Worm (Caenorhabditis elegans) whole organism, young adult: ENCODE data around the gene srd-11.

Source experiments
- B0035.1 ChIP-seq: sonication (generic microtip); optimal IDR thresholded peaks from 2 replicates; lab custom pipeline; 2016; ENCODE audit warnings: missing genetic modification characterization, mild to moderate bottlenecking, missing compliant biosample characterization, missing genotype, missing genetic modification reagents
- C17E4.6 ChIP-seq: fragments of 200-800 bp; sonication (Bioruptor generic); IDR thresholded peaks from 2 replicates; pipeline ENCODE4 v1.3.6; 2022; ENCODE audit warnings: missing genetic modification reagents, missing genetic modification characterization, missing compliant biosample characterization
- F10E7.11 ChIP-seq: sonication (generic microtip); optimal IDR thresholded peaks from 2 replicates; lab custom pipeline; 2017; ENCODE audit warnings: mild to moderate bottlenecking, missing genetic modification characterization, moderate library complexity, missing compliant biosample characterization
- F23B12.7 ChIP-seq: sonication (generic microtip); optimal IDR thresholded peaks from 2 replicates; lab custom pipeline; 2017; ENCODE audit warnings: missing genetic modification characterization, mild to moderate bottlenecking, missing compliant biosample characterization, antibody characterized with exemption, moderate library complexity; ENCODE audit not compliant: insufficient read depth
- F37B4.10 ChIP-seq: fragments of 200-800 bp; sonication (Bioruptor generic); IDR thresholded peaks from 2 replicates; pipeline ENCODE4 v1.3.6; 2022; ENCODE audit warnings: missing genetic modification characterization, missing compliant biosample characterization
- F39B2.1 ChIP-seq: fragments of 200-800 bp; sonication (Bioruptor generic); IDR thresholded peaks from 2 replicates; pipeline ENCODE4 v1.3.6; 2022; ENCODE audit warnings: missing genetic modification reagents, missing genetic modification characterization, missing compliant biosample characterization
- T26A5.8 ChIP-seq: sonication (generic microtip); optimal IDR thresholded peaks from 2 replicates; lab custom pipeline; 2016; ENCODE audit warnings: missing genetic modification characterization, missing compliant biosample characterization
- akir-1 ChIP-seq: fragments of 200-800 bp; sonication (Bioruptor generic); optimal IDR thresholded peaks from 2 replicates; lab custom pipeline; 2018; ENCODE audit warnings: mild to moderate bottlenecking, missing genetic modification characterization, moderate library complexity, missing compliant biosample characterization
- ama-1 ChIP-seq, 3 experiments: fragments of 150-350 bp in 1 of 3; sonication (generic microtip) in 2 of 3; optimal IDR thresholded peaks; 2 replicates each; lab custom pipeline; 2014 to 2018; ENCODE audit warnings: missing biosample characterization in 2 of 3, missing genetic modification characterization in 2 of 3, missing genetic modification reagents in 2 of 3
- aptf-3 ChIP-seq: fragments of 200-800 bp; sonication (Bioruptor generic); IDR thresholded peaks from 2 replicates; pipeline ENCODE4 v1.3.6; 2022; ENCODE audit warnings: missing genetic modification characterization, missing compliant biosample characterization
- attf-3 ChIP-seq: fragments of 200-800 bp; sonication (Bioruptor generic); conservative IDR thresholded peaks from 2 replicates; pipeline ENCODE4 v1.3.6; 2022; ENCODE audit warnings: missing genetic modification reagents, missing genetic modification characterization, missing compliant biosample characterization
- attf-6 ChIP-seq: fragments of 200-800 bp; sonication (Bioruptor generic); IDR thresholded peaks from 2 replicates; pipeline ENCODE4 v1.3.6; 2022; ENCODE audit warnings: missing genetic modification reagents, missing genetic modification characterization, missing compliant biosample characterization
- cebp-1 ChIP-seq, 2 experiments: fragments of 200-800 bp in 1 of 2; sonication (Bioruptor generic) in 1 of 2; sonication (generic microtip) in 1 of 2; IDR thresholded peaks in 1 of 2; optimal IDR thresholded peaks in 1 of 2; 2 replicates each; pipeline versions ENCODE4 v1.3.6 to Lab custom; 2017 to 2022; ENCODE audit warnings: missing compliant biosample characterization in 2 of 2, missing genetic modification characterization in 2 of 2, mild to moderate bottlenecking in 1 of 2, missing genetic modification reagents in 1 of 2, moderate library complexity in 1 of 2
- ceh-100 ChIP-seq: fragments of 200-800 bp; sonication (Bioruptor generic); IDR thresholded peaks from 2 replicates; pipeline ENCODE4 v1.3.6; 2022; ENCODE audit warnings: missing genetic modification reagents, missing genetic modification characterization, missing compliant biosample characterization
- ceh-27 ChIP-seq: fragments of 200-800 bp; sonication (Bioruptor generic); optimal IDR thresholded peaks from 2 replicates; lab custom pipeline; 2018; ENCODE audit warnings: mild to moderate bottlenecking, missing genetic modification characterization, moderate library complexity, missing compliant biosample characterization
- ceh-40 ChIP-seq: fragments of 200-800 bp; sonication (Bioruptor generic); IDR thresholded peaks from 2 replicates; pipeline ENCODE4 v1.3.6; 2022; ENCODE audit warnings: missing genetic modification characterization, missing compliant biosample characterization
- ceh-58 ChIP-seq: fragments of 200-800 bp; sonication (Bioruptor generic); IDR thresholded peaks from 2 replicates; pipeline ENCODE4 v1.3.6; 2022; ENCODE audit warnings: missing genetic modification characterization, missing compliant biosample characterization
- chd-7 ChIP-seq: sonication (generic microtip); optimal IDR thresholded peaks from 2 replicates; lab custom pipeline; 2016; ENCODE audit warnings: mild to moderate bottlenecking, missing genetic modification characterization, moderate library complexity, missing compliant biosample characterization
- efl-1 ChIP-seq: fragments of 150-350 bp; optimal IDR thresholded peaks from 2 replicates; lab custom pipeline; 2014; ENCODE audit warnings: missing biosample characterization, missing genetic modification reagents, missing genetic modification characterization
- ekl-4 ChIP-seq: fragments of 200-800 bp; sonication (Bioruptor generic); IDR thresholded peaks from 2 replicates; pipeline ENCODE4 v1.3.6; 2022; ENCODE audit warnings: missing genetic modification reagents, missing genetic modification characterization, missing compliant biosample characterization
- hlh-12 ChIP-seq: sonication (generic microtip); optimal IDR thresholded peaks from 2 replicates; lab custom pipeline; 2016; ENCODE audit warnings: missing genetic modification characterization, missing compliant biosample characterization
- hsf-1 ChIP-seq: fragments of 200-800 bp; sonication (Bioruptor generic); IDR thresholded peaks from 2 replicates; pipeline ENCODE4 v1.3.6; 2022; ENCODE audit warnings: missing genetic modification reagents, missing genetic modification characterization, missing compliant biosample characterization
- lag-1 ChIP-seq: fragments of 200-800 bp; sonication (Bioruptor generic); IDR thresholded peaks from 2 replicates; pipeline ENCODE4 v1.3.6; 2022; ENCODE audit warnings: missing genetic modification reagents, missing genetic modification characterization, missing compliant biosample characterization
- let-607 ChIP-seq, 2 experiments: fragments of 200-800 bp in 1 of 2; sonication (Bioruptor generic) in 1 of 2; sonication (generic microtip) in 1 of 2; optimal IDR thresholded peaks; 2 replicates each; lab custom pipeline; 2016 to 2018; ENCODE audit warnings: mild to moderate bottlenecking in 2 of 2, missing compliant biosample characterization in 2 of 2, missing genetic modification characterization in 2 of 2, moderate library complexity in 2 of 2, missing genotype in 1 of 2
- lin-26 ChIP-seq: fragments of 200-800 bp; sonication (Bioruptor generic); IDR thresholded peaks from 2 replicates; pipeline ENCODE4 v1.3.6; 2022; ENCODE audit warnings: missing genetic modification reagents, missing genetic modification characterization, missing compliant biosample characterization
- lsl-1 ChIP-seq: fragments of 200-800 bp; sonication (Bioruptor generic); optimal IDR thresholded peaks from 2 replicates; lab custom pipeline; 2018; ENCODE audit warnings: mild to moderate bottlenecking, missing genetic modification characterization, moderate library complexity, missing compliant biosample characterization
- lsy-27 ChIP-seq: sonication (generic microtip); optimal IDR thresholded peaks from 2 replicates; lab custom pipeline; 2017; ENCODE audit warnings: missing genetic modification characterization, mild to moderate bottlenecking, missing compliant biosample characterization, antibody characterized with exemption, missing genotype, borderline replicate concordance; ENCODE audit not compliant: insufficient read depth
- madf-3 ChIP-seq: fragments of 200-800 bp; sonication (Bioruptor generic); IDR thresholded peaks from 2 replicates; pipeline ENCODE4 v1.3.6; 2022; ENCODE audit warnings: missing genetic modification reagents, missing genetic modification characterization, missing compliant biosample characterization
- madf-6 ChIP-seq: fragments of 200-800 bp; sonication (Bioruptor generic); IDR thresholded peaks from 2 replicates; pipeline ENCODE4 v1.3.6; 2022; ENCODE audit warnings: missing genetic modification reagents, missing genetic modification characterization, missing compliant biosample characterization
- mcd-1 ChIP-seq: fragments of 200-800 bp; sonication (Bioruptor generic); IDR thresholded peaks from 2 replicates; pipeline ENCODE4 v1.3.6; 2022; ENCODE audit warnings: missing genetic modification reagents, missing genetic modification characterization, missing compliant biosample characterization
- mel-28 ChIP-seq: sonication (generic microtip); optimal IDR thresholded peaks from 2 replicates; lab custom pipeline; 2016; ENCODE audit warnings: borderline replicate concordance, mild to moderate bottlenecking, missing genetic modification characterization, missing compliant biosample characterization
- mes-4 ChIP-seq: sonication (generic microtip); optimal IDR thresholded peaks from 2 replicates; lab custom pipeline; 2016; ENCODE audit warnings: missing genotype, missing genetic modification characterization, missing compliant biosample characterization
- rpc-1 ChIP-seq, 2 experiments: fragments of 150-350 bp in 1 of 2; sonication (generic microtip) in 1 of 2; optimal IDR thresholded peaks; 2 replicates each; lab custom pipeline; 2014 to 2018; ENCODE audit warnings: missing biosample characterization in 1 of 2, missing genetic modification characterization in 1 of 2, missing genetic modification reagents in 1 of 2, missing genotype in 1 of 2
- snpc-1.3 ChIP-seq: sonication (generic microtip); optimal IDR thresholded peaks from 2 replicates; lab custom pipeline; 2017; ENCODE audit warnings: missing genetic modification characterization, mild to moderate bottlenecking, missing compliant biosample characterization, antibody characterized with exemption, moderate library complexity, missing genotype, missing genetic modification reagents; ENCODE audit not compliant: insufficient read depth
- sptf-2 ChIP-seq: fragments of 200-800 bp; sonication (Bioruptor generic); optimal IDR thresholded peaks from 2 replicates; lab custom pipeline; 2018; ENCODE audit warnings: mild to moderate bottlenecking, missing genetic modification characterization, missing compliant biosample characterization
- tlf-1 ChIP-seq: fragments of 200-800 bp; sonication (Bioruptor generic); optimal IDR thresholded peaks from 2 replicates; lab custom pipeline; 2018; ENCODE audit warnings: mild to moderate bottlenecking, missing genetic modification characterization, missing compliant biosample characterization
- zfh-2 ChIP-seq: fragments of 200-800 bp; sonication (Bioruptor generic); conservative IDR thresholded peaks from 2 replicates; pipeline ENCODE4 v1.3.6; 2022; ENCODE audit warnings: missing genetic modification reagents, missing genetic modification characterization, missing compliant biosample characterization
- ztf-26 ChIP-seq: sonication (generic microtip); optimal IDR thresholded peaks from 2 replicates; lab custom pipeline; 2017; ENCODE audit warnings: missing genetic modification characterization, missing compliant biosample characterization

srd-11 gene

DNA sequence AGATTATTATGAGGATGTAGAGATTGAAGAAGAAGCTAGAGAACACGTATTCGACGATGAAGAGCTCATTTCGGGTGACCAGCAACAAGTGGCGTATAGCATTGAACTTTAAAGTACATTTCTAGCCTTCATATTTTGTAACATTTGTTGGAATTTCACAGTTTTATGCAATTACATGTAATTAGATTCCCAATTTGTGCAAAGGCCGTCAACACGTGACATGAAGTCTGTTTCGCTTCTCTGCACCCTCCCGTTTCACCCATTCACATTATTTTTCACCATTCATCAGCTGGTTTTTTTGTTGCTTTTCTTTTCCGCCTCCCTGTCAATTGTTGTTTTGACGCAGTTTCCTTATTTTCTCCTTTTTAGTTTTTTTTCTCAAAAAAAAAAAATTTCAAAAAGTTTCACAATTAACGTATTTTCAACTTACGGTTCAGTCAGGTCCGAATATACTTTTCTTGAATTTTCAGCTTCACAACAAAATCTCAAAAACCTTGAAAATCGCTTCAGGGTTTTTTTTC is 7.5 kb upstream of the srd-11 start, which contains the start of gene sde-2:
TSS of gene sde-2 (plus strand) at position 471 of the 521 bp plus-strand sequence.
- TF ChIP-seq cebp-1 (GFP tag; IDR thresholded peaks at IDR 0.05; lab: Robert Waterston, UW) (no peak), cebp-1 (tag; optimal IDR thresholded peaks at IDR 0.05; lab: Kevin White, UChicago) (peak; percentile 7), ceh-40 (no peak)

DNA sequence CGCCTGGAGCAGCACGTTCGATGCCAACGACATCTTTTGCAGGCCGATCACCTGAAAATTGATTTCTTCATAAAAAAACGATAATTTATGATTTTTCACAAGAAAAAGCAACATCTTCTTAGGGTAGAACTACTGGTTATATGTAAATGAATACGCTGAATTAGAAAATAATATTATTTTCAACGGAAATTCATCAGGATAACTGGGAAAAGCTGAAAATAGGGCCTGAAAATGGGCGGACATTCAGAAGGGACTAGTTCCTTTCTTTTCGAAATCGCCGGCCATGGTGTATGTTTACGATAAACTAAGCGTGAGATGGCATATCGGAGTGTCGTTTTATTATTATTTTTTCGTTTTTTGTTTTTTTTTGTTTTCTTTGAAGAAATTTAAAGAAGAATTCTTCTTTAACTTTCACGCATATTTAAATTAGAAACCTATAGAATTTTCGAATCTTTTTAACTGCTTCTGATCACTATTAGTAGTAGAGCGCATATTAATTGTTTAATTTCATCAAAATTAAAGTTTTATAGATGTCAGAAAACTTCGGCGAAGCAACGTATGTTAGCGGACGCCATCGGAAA is 6.0 kb upstream of the srd-11 start, which contains the start of the genes nduv-2 and F53F4.12:
TSS of gene nduv-2 (minus strand) at position 51 of the 581 bp plus-strand sequence.
TSS of gene F53F4.12 (plus strand) at position 531 of the 581 bp plus-strand sequence.
- peak; percentile 88 for TF ChIP-seq attf-3
- no peak for TF ChIP-seq F39B2.1
- TF ChIP-seq, all 124 proteins: peak for 1

DNA sequence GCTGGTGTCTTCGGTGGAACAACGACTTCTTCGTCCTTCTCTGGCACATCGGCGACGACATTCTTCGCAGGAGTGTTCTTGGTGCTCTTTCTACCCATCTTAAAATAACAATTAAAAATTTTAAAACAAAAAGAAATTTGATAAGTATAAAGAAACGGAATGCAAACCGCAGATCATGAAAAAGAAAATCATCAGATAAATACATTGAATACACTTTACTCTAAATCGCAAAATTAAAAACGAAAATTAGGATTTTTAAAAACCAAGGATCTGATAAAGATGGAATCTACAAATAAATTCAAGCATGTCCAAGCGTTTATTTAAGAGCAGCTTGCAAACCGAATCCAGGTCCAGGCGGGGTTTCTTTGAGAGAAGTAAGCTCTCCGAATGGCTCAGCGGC is 4.8 kb upstream of the srd-11 start, which contains the start of gene F53F4.11:
TSS of gene F53F4.11 (minus strand) at position 101 of the 400 bp plus-strand sequence.
- no peak for TF ChIP-seq zfh-2
- peak; percentile 49; the same call in 1 of the 2 replicates for TF ChIP-seq hsf-1 (GFP tag; lab: Robert Waterston, UW)
- peak; percentile 2 for TF ChIP-seq chd-7
- no peak for TF ChIP-seq snpc-1.3
- TF ChIP-seq ceh-27: no peak
- peak; percentile 50 for TF ChIP-seq madf-6
- TF ChIP-seq lsl-1: peak; percentile 8
- 0 out of 2 replicates have a peak, but pooled peaks have one; percentile 24 for TF ChIP-seq ceh-100
- TF ChIP-seq attf-6 (GFP tag; lab: Robert Waterston, UW): 0 out of 2 replicates have a peak, but pooled peaks have one; percentile 34
- TF ChIP-seq tlf-1 (GFP tag; lab: Kevin White, UChicago): peak; percentile 18
- TF ChIP-seq efl-1: no peak
- no peak for TF ChIP-seq mel-28 (tag; lab: Kevin White, UChicago)
- no peak for TF ChIP-seq lin-26 (GFP tag; lab: Robert Waterston, UW)
- no peak for TF ChIP-seq ceh-58 (GFP tag; lab: Robert Waterston, UW)
- no peak for TF ChIP-seq C17E4.6 (GFP tag; lab: Robert Waterston, UW)
- TF ChIP-seq hlh-12 (tag; lab: Kevin White, UChicago): no peak
- TF ChIP-seq madf-3 (GFP tag; lab: Robert Waterston, UW): 0 out of 2 replicates have a peak, but pooled peaks have one; percentile 73
- no peak for TF ChIP-seq rpc-1 (optimal IDR thresholded peaks at IDR 0.05; lab: Kevin White, UChicago)
- TF ChIP-seq rpc-1 (tag; optimal IDR thresholded peaks at IDR 0.05; lab: Kevin White, UChicago): no peak
- TF ChIP-seq, all 124 proteins: peak for 8

DNA sequence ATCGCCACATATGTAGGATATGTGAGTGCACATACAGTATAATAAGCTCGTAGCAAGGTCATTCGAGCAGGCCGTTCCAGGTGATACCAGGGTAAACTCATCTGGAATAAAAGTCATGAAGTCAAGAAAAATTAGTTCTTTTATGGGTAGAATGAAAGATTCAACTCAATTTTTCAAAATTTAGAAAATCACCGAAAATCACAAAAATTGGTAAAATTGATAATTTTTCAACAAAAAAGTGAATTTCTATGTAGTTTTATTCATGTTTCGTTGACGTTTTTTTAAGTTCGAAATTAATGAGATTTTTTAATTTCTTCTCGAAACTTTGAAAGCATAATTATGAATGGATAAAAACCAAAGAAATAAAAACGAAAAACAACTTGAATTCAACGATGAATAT is 2.1 kb upstream of the srd-11 start, which contains the start of gene F53F4.16:
TSS of gene F53F4.16 (minus strand) at position 101 of the 400 bp plus-strand sequence.
- TF ChIP-seq F10E7.11 (no peak), lsy-27 (tag; lab: Kevin White, UChicago) (no peak), ztf-26 (tag; lab: Kevin White, UChicago) (no peak), lag-1 (no peak), F23B12.7 (no peak), aptf-3 (GFP tag; lab: Robert Waterston, UW) (no peak), akir-1 (no peak), ama-1 (optimal IDR thresholded peaks at IDR 0.05; lab: Kevin White, UChicago) (no peak), ama-1 (GFP tag; optimal IDR thresholded peaks at IDR 0.05; lab: Kevin White, UChicago) (no peak), T26A5.8 (tag; lab: Kevin White, UChicago) (no peak), hsf-1 (GFP tag; lab: Robert Waterston, UW) (no peak), B0035.1 (no peak), mes-4 (tag; lab: Kevin White, UChicago) (no peak), let-607 (tag; optimal IDR thresholded peaks at IDR 0.05; lab: Kevin White, UChicago) (no peak), ekl-4 (GFP tag; lab: Robert Waterston, UW) (no peak), F37B4.10 (GFP tag; lab: Robert Waterston, UW) (no peak), hlh-12 (tag; lab: Kevin White, UChicago) (no peak), sptf-2 (GFP tag; lab: Kevin White, UChicago) (no peak), mcd-1 (GFP tag; lab: Robert Waterston, UW) (no peak), ceh-100 (no peak), cebp-1 (GFP tag; IDR thresholded peaks at IDR 0.05; lab: Robert Waterston, UW) (no peak), cebp-1 (tag; optimal IDR thresholded peaks at IDR 0.05; lab: Kevin White, UChicago) (no peak)
